Fruit fly (Drosophila melanogaster) whole organism, embryonic: Measurements from ENCODE around the gene Nmdar2.
A peak's percentile ranks its signal among the peaks of the same experiment; 100 is the strongest.

Experiments used
- Abd-B ChIP-seq: fragments of 200-800 bp; sonication (Bioruptor generic); optimal IDR thresholded peaks from 2 replicates; lab custom pipeline; 2018; ENCODE audit warnings: missing biosample characterization, mild to moderate bottlenecking, missing genetic modification characterization, moderate library complexity
- Adf1 ChIP-seq: fragments of 200-800 bp; sonication (Bioruptor generic); IDR thresholded peaks from 2 replicates; pipeline ENCODE4 v1.3.6; 2022; ENCODE audit warnings: missing biosample characterization, missing genetic modification characterization
- Aef1 ChIP-seq: fragments of 200-800 bp; sonication (Bioruptor generic); IDR thresholded peaks from 3 replicates; pipeline ENCODE4 v1.3.6; 2022; ENCODE audit warnings: missing biosample characterization, missing genetic modification characterization
- Atf3 ChIP-seq: fragments of 200-800 bp; sonication (Bioruptor generic); optimal IDR thresholded peaks from 3 replicates; lab custom pipeline; 2016; ENCODE audit warnings: missing biosample characterization, missing genetic modification characterization
- Atf6 ChIP-seq: fragments of 200-800 bp; sonication (Bioruptor generic); IDR thresholded peaks from 2 replicates; pipeline ENCODE4 v1.3.6; 2022; ENCODE audit warnings: missing biosample characterization, missing genetic modification characterization
- B-H1 ChIP-seq: fragments of 200-800 bp; sonication (Bioruptor generic); IDR thresholded peaks from 3 replicates; pipeline ENCODE4 v1.3.6; 2022; ENCODE audit warnings: missing biosample characterization, missing genetic modification characterization
- CG10274 ChIP-seq: fragments of 200-800 bp; sonication (Bioruptor generic); optimal IDR thresholded peaks from 3 replicates; lab custom pipeline; 2017; ENCODE audit warnings: missing biosample characterization, mild to moderate bottlenecking, missing genetic modification characterization
- CG10431 ChIP-seq: fragments of 200-800 bp; sonication (Bioruptor generic); optimal IDR thresholded peaks from 3 replicates; lab custom pipeline; 2018; ENCODE audit warnings: missing biosample characterization, mild to moderate bottlenecking, missing genetic modification characterization
- CG10462 ChIP-seq: fragments of 200-800 bp; sonication (Bioruptor generic); optimal IDR thresholded peaks from 2 replicates; lab custom pipeline; 2016; ENCODE audit warnings: missing biosample characterization, missing genetic modification characterization
- CG11696 ChIP-seq: fragments of 200-800 bp; sonication (Bioruptor generic); IDR thresholded peaks from 2 replicates; pipeline ENCODE4 v1.3.6; 2022; ENCODE audit warnings: missing biosample characterization, missing genetic modification characterization
- CG12219 ChIP-seq: fragments of 200-800 bp; sonication (Bioruptor generic); optimal IDR thresholded peaks from 3 replicates; lab custom pipeline; 2018; ENCODE audit warnings: missing biosample characterization, mild to moderate bottlenecking, missing genetic modification characterization
- CG12942 ChIP-seq: fragments of 200-800 bp; sonication (Bioruptor generic); optimal IDR thresholded peaks from 3 replicates; lab custom pipeline; 2016; ENCODE audit warnings: missing biosample characterization, missing genetic modification characterization
- CG15514 ChIP-seq: fragments of 200-800 bp; sonication (Bioruptor generic); optimal IDR thresholded peaks from 3 replicates; lab custom pipeline; 2017; ENCODE audit warnings: missing biosample characterization, missing genetic modification characterization, mild to moderate bottlenecking, moderate library complexity, missing genetic modification reagents
- CG1603 ChIP-seq: fragments of 200-800 bp; sonication (Bioruptor generic); optimal IDR thresholded peaks from 2 replicates; lab custom pipeline; 2019; ENCODE audit warnings: missing biosample characterization, mild to moderate bottlenecking, missing genetic modification characterization, moderate library complexity
- CG1647 ChIP-seq: fragments of 200-800 bp; sonication (Bioruptor generic); optimal IDR thresholded peaks from 3 replicates; lab custom pipeline; 2016; ENCODE audit warnings: missing biosample characterization, missing genetic modification characterization
- CG17359 ChIP-seq: fragments of 200-800 bp; sonication (Bioruptor generic); optimal IDR thresholded peaks from 3 replicates; lab custom pipeline; 2018; ENCODE audit warnings: missing biosample characterization, mild to moderate bottlenecking, missing genetic modification characterization, moderate library complexity
- CG17568 ChIP-seq: fragments of 200-800 bp; sonication (Bioruptor generic); optimal IDR thresholded peaks from 2 replicates; lab custom pipeline; 2018; ENCODE audit warnings: missing biosample characterization, mild to moderate bottlenecking, missing genetic modification characterization, moderate library complexity
- CG2202 ChIP-seq: fragments of 200-800 bp; sonication (Bioruptor generic); optimal IDR thresholded peaks from 2 replicates; lab custom pipeline; 2018; ENCODE audit warnings: missing biosample characterization, mild to moderate bottlenecking, missing genetic modification characterization
- CG31388 ChIP-seq: fragments of 200-800 bp; sonication (Bioruptor generic); optimal IDR thresholded peaks from 2 replicates; lab custom pipeline; 2016; ENCODE audit warnings: missing biosample characterization, missing genetic modification characterization
- D19B ChIP-seq: fragments of 200-800 bp; sonication (Bioruptor generic); optimal IDR thresholded peaks from 2 replicates; lab custom pipeline; 2017; ENCODE audit warnings: missing biosample characterization, mild to moderate bottlenecking, missing genetic modification characterization
- Deaf1 ChIP-seq: fragments of 200-800 bp; optimal IDR thresholded peaks from 3 replicates; lab custom pipeline; 2019; ENCODE audit warnings: missing biosample characterization, mild to moderate bottlenecking, missing genetic modification characterization, moderate library complexity
- Doc3 ChIP-seq: fragments of 200-800 bp; sonication (Bioruptor generic); IDR thresholded peaks from 3 replicates; pipeline ENCODE4 v1.3.6; 2022; ENCODE audit warnings: missing biosample characterization, missing genetic modification characterization; ENCODE audit not compliant: partially characterized antibody
- Ets65A ChIP-seq: fragments of 200-800 bp; sonication (Bioruptor generic); peaks from one replicate; lab custom pipeline; 2016; ENCODE audit warnings: missing biosample characterization, missing genetic modification characterization
- HmgD ChIP-seq: fragments of 200-800 bp; sonication (Bioruptor generic); optimal IDR thresholded peaks from 3 replicates; lab custom pipeline; 2016; ENCODE audit warnings: missing biosample characterization, missing genetic modification characterization
- Hmx ChIP-seq: fragments of 200-800 bp; sonication (Bioruptor generic); optimal IDR thresholded peaks from 2 replicates; lab custom pipeline; 2016; ENCODE audit warnings: missing biosample characterization, missing genetic modification characterization
- MTF-1 ChIP-seq: fragments of 200-800 bp; sonication (Bioruptor generic); optimal IDR thresholded peaks from 2 replicates; lab custom pipeline; 2018; ENCODE audit warnings: missing biosample characterization, mild to moderate bottlenecking, missing genetic modification characterization, borderline replicate concordance
- Med ChIP-seq: fragments of 200-800 bp; sonication (Bioruptor generic); peaks from one replicate; lab custom pipeline; 2016; ENCODE audit warnings: missing biosample characterization, missing genetic modification characterization, mild to moderate bottlenecking, inconsistent platforms, moderate library complexity
- Rfx ChIP-seq: fragments of 200-800 bp; sonication (Bioruptor generic); IDR thresholded peaks from 2 replicates; pipeline ENCODE4 v1.3.6; 2022; ENCODE audit warnings: missing biosample characterization, missing genetic modification characterization
- Stat92E ChIP-seq, 3 experiments: fragments of >200 bp in 2 of 3; fragments of 200-800 bp in 1 of 3; sonication (Bioruptor generic) in 1 of 3; optimal IDR thresholded peaks; 2 replicates each; lab custom pipeline; 2017 to 2019; ENCODE audit warnings: missing biosample characterization in 3 of 3, missing genetic modification characterization in 3 of 3, mild to moderate bottlenecking in 1 of 3, moderate library complexity in 1 of 3
- amos ChIP-seq: fragments of 200-800 bp; sonication (Bioruptor generic); IDR thresholded peaks from 2 replicates; pipeline ENCODE4 v1.3.6; 2022; ENCODE audit warnings: missing biosample characterization, missing genetic modification characterization; ENCODE audit not compliant: partially characterized antibody
- ato ChIP-seq: fragments of 200-800 bp; sonication (Bioruptor generic); IDR thresholded peaks from 2 replicates; pipeline ENCODE4 v1.3.6; 2022; ENCODE audit warnings: missing biosample characterization, missing genetic modification characterization; ENCODE audit not compliant: partially characterized antibody
- az2 ChIP-seq: fragments of 200-800 bp; sonication (Bioruptor generic); optimal IDR thresholded peaks from 3 replicates; lab custom pipeline; 2016; ENCODE audit warnings: missing biosample characterization, missing genetic modification characterization
- caup ChIP-seq: fragments of 200-800 bp; sonication (Bioruptor generic); optimal IDR thresholded peaks from 3 replicates; lab custom pipeline; 2017; ENCODE audit warnings: missing biosample characterization, mild to moderate bottlenecking, missing genetic modification characterization, moderate library complexity; ENCODE audit not compliant: severe bottlenecking
- cg ChIP-seq: fragments of 200-800 bp; sonication (Bioruptor generic); optimal IDR thresholded peaks from 3 replicates; lab custom pipeline; 2019; ENCODE audit warnings: missing biosample characterization, mild to moderate bottlenecking, missing genetic modification characterization, moderate library complexity
- corto ChIP-seq: fragments of 200-800 bp; sonication (Bioruptor generic); optimal IDR thresholded peaks from 2 replicates; lab custom pipeline; 2016; ENCODE audit warnings: missing biosample characterization, mild to moderate bottlenecking, missing genetic modification characterization, moderate library complexity
- dm ChIP-seq: fragments of 200-800 bp; sonication (Bioruptor generic); optimal IDR thresholded peaks from 3 replicates; lab custom pipeline; 2016; ENCODE audit warnings: missing biosample characterization, missing genetic modification characterization
- fd64A ChIP-seq: fragments of 200-800 bp; sonication (Bioruptor generic); optimal IDR thresholded peaks from 3 replicates; lab custom pipeline; 2018; ENCODE audit warnings: missing biosample characterization, mild to moderate bottlenecking, missing genetic modification characterization
- fu2 ChIP-seq: fragments of 200-800 bp; sonication (Bioruptor generic); optimal IDR thresholded peaks from 2 replicates; lab custom pipeline; 2016; ENCODE audit warnings: missing biosample characterization, missing genetic modification characterization
- gsb ChIP-seq: fragments of 200-800 bp; sonication (Bioruptor generic); IDR thresholded peaks from 2 replicates; pipeline ENCODE4 v1.3.6; 2022; ENCODE audit warnings: missing biosample characterization, missing genetic modification characterization
- hbn ChIP-seq: fragments of 200-800 bp; sonication (Bioruptor generic); IDR thresholded peaks from 2 replicates; pipeline ENCODE4 v1.3.6; 2022; ENCODE audit warnings: missing biosample characterization, missing genetic modification characterization; ENCODE audit not compliant: partially characterized antibody
- hkb ChIP-seq, 2 experiments: fragments of 200-800 bp in 1 of 2; fragments of >200 bp in 1 of 2; sonication (Bioruptor generic) in 1 of 2; IDR thresholded peaks in 1 of 2; optimal IDR thresholded peaks in 1 of 2; 2 replicates each; pipeline versions ENCODE4 v1.3.6 to Lab custom; 2017 to 2022; ENCODE audit warnings: missing biosample characterization in 1 of 2, missing genetic modification characterization in 1 of 2
- jing ChIP-seq: fragments of 200-800 bp; sonication (Bioruptor generic); optimal IDR thresholded peaks from 2 replicates; lab custom pipeline; 2018; ENCODE audit warnings: missing biosample characterization, mild to moderate bottlenecking, missing genetic modification characterization
- kay ChIP-seq: fragments of 200-800 bp; sonication (Bioruptor generic); optimal IDR thresholded peaks from 2 replicates; lab custom pipeline; 2016; ENCODE audit warnings: missing biosample characterization, missing genetic modification characterization
- lmd ChIP-seq: fragments of 200-800 bp; sonication (Bioruptor generic); IDR thresholded peaks from 2 replicates; pipeline ENCODE4 v1.3.6; 2022; ENCODE audit warnings: missing biosample characterization, missing genetic modification characterization
- onecut ChIP-seq: fragments of 200-800 bp; sonication (Bioruptor generic); IDR thresholded peaks from 2 replicates; pipeline ENCODE4 v1.3.6; 2022; ENCODE audit warnings: missing biosample characterization, missing genetic modification characterization
- sisA ChIP-seq: fragments of 200-800 bp; sonication (Bioruptor generic); IDR thresholded peaks from 2 replicates; pipeline ENCODE4 v1.3.6; 2022; ENCODE audit warnings: missing biosample characterization, missing genetic modification characterization
- sna ChIP-seq: fragments of 200-800 bp; sonication (Bioruptor generic); IDR thresholded peaks from 2 replicates; pipeline ENCODE4 v1.3.6; 2022; ENCODE audit warnings: missing biosample characterization, missing genetic modification characterization; ENCODE audit not compliant: partially characterized antibody
- sqz ChIP-seq: fragments of 200-800 bp; sonication (Bioruptor generic); optimal IDR thresholded peaks from 3 replicates; lab custom pipeline; 2018; ENCODE audit warnings: missing biosample characterization, mild to moderate bottlenecking, missing genetic modification characterization
- unc-4 ChIP-seq: fragments of 200-800 bp; sonication (Bioruptor generic); IDR thresholded peaks from 2 replicates; pipeline ENCODE4 v1.3.6; 2022; ENCODE audit warnings: missing biosample characterization, missing genetic modification characterization; ENCODE audit not compliant: partially characterized antibody

The Nmdar2 gene

DNA sequence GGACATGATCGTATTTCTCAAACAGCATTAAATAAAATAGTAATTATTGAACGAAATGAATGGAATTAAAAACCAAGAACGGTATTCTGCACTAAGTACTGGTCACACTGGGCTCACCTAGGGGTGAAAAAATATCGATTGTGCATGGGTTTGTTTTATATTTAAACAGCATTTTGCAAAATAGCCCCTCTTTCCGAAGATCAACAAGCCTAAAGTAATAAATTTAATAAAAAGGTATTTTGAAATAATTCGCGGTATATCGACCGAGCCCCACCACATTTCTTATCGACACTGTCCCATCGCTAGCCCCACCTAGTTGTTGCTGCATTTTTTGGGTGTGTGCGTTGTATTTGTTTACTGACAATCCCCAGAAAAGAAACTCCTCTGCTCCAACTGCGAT is 37.0 kb downstream of the Nmdar2 start, which contains the start of gene pck (continued):
- TF ChIP-seq HmgD (GFP tag; lab: Kevin White, UChicago) (no peak), Adf1 (GFP tag; lab: Robert Waterston, UW) (peak; percentile 31; the same call in 1 of the 2 replicates), fd64A (GFP tag; lab: Kevin White, UChicago) (no peak), CG11696 (GFP tag; lab: Robert Waterston, UW) (peak; percentile 22; the same call in 1 of the 2 replicates), amos (GFP tag; lab: Robert Waterston, UW) (peak; percentile 39; the same call in 1 of the 2 replicates), sna (peak; percentile 49; the same call in 1 of the 2 replicates), Hmx (GFP tag; lab: Kevin White, UChicago) (no peak), CG1603 (tag; lab: Kevin White, UChicago) (peak; percentile 83), fu2 (peak; percentile 44), CG10431 (GFP tag; lab: Kevin White, UChicago) (no peak), kay (GFP tag; lab: Kevin White, UChicago) (peak; percentile 34), CG10274 (GFP tag; lab: Kevin White, UChicago) (no peak), sisA (GFP tag; lab: Robert Waterston, UW) (peak; percentile 70), onecut (GFP tag; lab: Robert Waterston, UW) (peak; percentile 52), B-H1 (GFP tag; lab: Robert Waterston, UW) (peak; percentile 54; the same call in 1 of the 3 replicates), Med (GFP tag; lab: Kevin White, UChicago) (peak; percentile 93), ato (GFP tag; lab: Robert Waterston, UW) (no peak; the same call in 1 of the 2 replicates), CG31388 (GFP tag; lab: Kevin White, UChicago) (peak; percentile 23), az2 (peak; percentile 71), Stat92E (GFP tag; optimal IDR thresholded peaks at IDR 0.05; lab: Kevin White, UChicago) (no peak), CG15514 (GFP tag; lab: Kevin White, UChicago) (peak; percentile 83), sqz (GFP tag; lab: Kevin White, UChicago) (no peak), hkb (optimal IDR thresholded peaks at IDR 0.05; lab: Kevin White, UChicago) (peak; percentile 19), hkb (GFP tag; IDR thresholded peaks at IDR 0.05; lab: Robert Waterston, UW) (peak; percentile 79), cg (GFP tag; lab: Kevin White, UChicago) (peak; percentile 42), CG10462 (GFP tag; lab: Kevin White, UChicago) (peak; percentile 81), Deaf1 (tag; lab: Kevin White, UChicago) (peak; percentile 18), CG12942 (GFP tag; lab: Kevin White, UChicago) (peak; percentile 66), dm (GFP tag; lab: Kevin White, UChicago) (peak; percentile 71), Atf6 (peak; percentile 52; the same call in 1 of the 2 replicates), Abd-B (GFP tag; lab: Kevin White, UChicago) (peak; percentile 38), Ets65A (GFP tag; lab: Kevin White, UChicago) (no peak), caup (GFP tag; lab: Kevin White, UChicago) (peak; percentile 51), lmd (GFP tag; lab: Robert Waterston, UW) (peak; percentile 44; the same call in 1 of the 2 replicates), unc-4 (peak; percentile 60), Aef1 (peak; percentile 64; the same call in 2 of the 3 replicates), CG12219 (no peak), Doc3 (peak; percentile 35; the same call in 1 of the 3 replicates), CG17568 (GFP tag; lab: Kevin White, UChicago) (no peak), hbn (GFP tag; lab: Robert Waterston, UW) (peak; percentile 41; the same call in 1 of the 2 replicates), corto (no peak), D19B (GFP tag; lab: Kevin White, UChicago) (no peak), CG2202 (peak; percentile 53), CG1647 (GFP tag; lab: Kevin White, UChicago) (peak; percentile 52), CG17359 (tag; lab: Kevin White, UChicago) (peak; percentile 52), Rfx (GFP tag; lab: Robert Waterston, UW) (peak; percentile 73), MTF-1 (no peak), gsb (no peak), jing (no peak), Atf3 (GFP tag; lab: Kevin White, UChicago) (peak; percentile 55)
